Worm (Caenorhabditis elegans) whole organism, L1 larva: ENCODE measurements around the gene smap-1.

ENCODE experiments used
- ets-5 ChIP-seq: fragments of 200-800 bp; sonication (Bioruptor generic); IDR thresholded peaks from 2 replicates; pipeline ENCODE4 v1.3.6; 2022; ENCODE audit warnings: missing genetic modification characterization, missing compliant biosample characterization
- lin-13 ChIP-seq: fragments of 150-350 bp; optimal IDR thresholded peaks from 2 replicates; lab custom pipeline; 2014; ENCODE audit warnings: missing biosample characterization, missing genetic modification reagents, missing genetic modification characterization
- nhr-12 ChIP-seq: sonication (generic microtip); optimal IDR thresholded peaks from 2 replicates; lab custom pipeline; 2017; ENCODE audit warnings: missing biosample characterization, missing genetic modification characterization
- skn-1 ChIP-seq: fragments of 150-350 bp; optimal IDR thresholded peaks from 2 replicates; lab custom pipeline; 2014; ENCODE audit warnings: missing biosample characterization, missing genetic modification characterization
- tbx-2 ChIP-seq: sonication (generic microtip); optimal IDR thresholded peaks from 2 replicates; lab custom pipeline; 2016; ENCODE audit warnings: missing genetic modification characterization, missing compliant biosample characterization
- unc-62 ChIP-seq: fragments of 150-350 bp; optimal IDR thresholded peaks from 2 replicates; lab custom pipeline; 2014; ENCODE audit warnings: missing biosample characterization, missing genetic modification reagents, missing genetic modification characterization
- ztf-4 ChIP-seq: fragments of 150-350 bp; optimal IDR thresholded peaks from 2 replicates; lab custom pipeline; 2014; ENCODE audit warnings: missing biosample characterization, missing genetic modification characterization

- TF ChIP-seq nhr-12 (tag; lab: Kevin White, UChicago) (no peak), ztf-4 (tag; lab: Kevin White, UChicago) (no peak), ets-5 (no peak), skn-1 (tag; lab: Kevin White, UChicago) (no peak), unc-62 (no peak), lin-13 (no peak), tbx-2 (no peak)
Observed at ce11 chrIII:10781553-10781952, 42.0 kb upstream of the smap-1 start, which contains the start of gene ptr-19.
